Worm (Caenorhabditis elegans) whole organism, late embryonic: ENCODE measurements around the gene K06H7.1.

Experiments used
- npax-4 ChIP-seq: sonication (generic microtip); optimal IDR thresholded peaks from 2 replicates; lab custom pipeline; 2016; ENCODE audit warnings: missing genetic modification characterization, missing compliant biosample characterization
- ref-2 ChIP-seq: sonication (generic microtip); optimal IDR thresholded peaks from 2 replicates; lab custom pipeline; 2016; ENCODE audit warnings: missing genetic modification characterization, missing compliant biosample characterization

DNA sequence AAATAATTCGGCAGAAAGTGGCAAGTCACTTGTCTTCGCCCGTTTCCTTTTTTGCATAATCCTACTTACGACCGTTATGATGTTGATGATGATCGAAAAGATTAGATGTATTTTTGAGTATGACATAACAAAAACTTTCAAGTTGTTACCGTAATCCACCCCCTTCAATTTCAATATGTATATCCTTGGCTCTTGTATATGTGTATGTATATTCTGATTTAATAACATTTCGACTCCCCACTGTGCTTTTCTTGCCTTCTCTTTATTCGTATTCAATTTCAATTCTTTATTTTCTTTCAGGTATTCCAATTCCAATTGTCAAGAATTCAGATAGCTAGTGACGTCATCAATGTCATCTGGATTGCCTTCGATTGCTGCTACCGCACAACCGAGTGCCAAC, 32.1 kb upstream of the K06H7.1 start, which contains the start of gene pros-1:
- TF ChIP-seq ref-2 (tag; lab: Kevin White, UChicago) (no peak), npax-4 (tag; lab: Kevin White, UChicago) (no peak)
